Fruit fly (Drosophila melanogaster) ovary, adult (tissue): Measurements from ENCODE around the gene CG15515.
A peak's percentile ranks its signal among the peaks of the same experiment; 100 is the strongest.

ENCODE experiments used
- CG17801 ChIP-seq: fragments of 200-800 bp; optimal IDR thresholded peaks from 2 replicates; lab custom pipeline; 2019; ENCODE audit warnings: missing biosample characterization, mild to moderate bottlenecking, missing genetic modification characterization, moderate library complexity; ENCODE audit not compliant: partially characterized antibody

Gene CG15515

dm6 chr3R:29905164-29905563 is at the start of gene CG15515:
CG15515 (plus strand) TSS chr3R:29905464.
- no peak for TF ChIP-seq CG17801 (GFP tag; lab: Kevin White, UChicago)

- TF ChIP-seq CG17801 (GFP tag; lab: Kevin White, UChicago) = no peak
Measured at dm6 chr3R:29857228-29857627, 48.0 kb upstream of the CG15515 start, which contains the start of gene dgt1. dgt1 (minus strand) TSS chr3R:29857491.

dm6 chr3R:29858806-29859205 is 46.5 kb upstream of the CG15515 start, which contains the start of gene CG7824:
CG7824 (minus strand) TSS chr3R:29858936.
- no peak for TF ChIP-seq CG17801 (GFP tag; lab: Kevin White, UChicago)

dm6 chr3R:29859763-29860162 is 45.5 kb upstream of the CG15515 start:
- TF ChIP-seq CG17801 (GFP tag; lab: Kevin White, UChicago) = peak; percentile 27

dm6 chr3R:29861432-29862249 is 43.6 kb upstream of the CG15515 start, which contains the start of the genes CG15514 and RpS8:
CG15514 (minus strand) TSS chr3R:29861494.
RpS8 (plus strand) TSS chr3R:29861582.
- TF ChIP-seq CG17801 (GFP tag; lab: Kevin White, UChicago) = peak; percentile 74

- TF ChIP-seq CG17801 (GFP tag; lab: Kevin White, UChicago) = no peak
Measured at dm6 chr3R:29862795-29863194, 42.5 kb upstream of the CG15515 start.

- no peak for TF ChIP-seq CG17801 (GFP tag; lab: Kevin White, UChicago)
Measured at dm6 chr3R:29866706-29867105, 38.6 kb upstream of the CG15515 start.

- TF ChIP-seq CG17801 (GFP tag; lab: Kevin White, UChicago) = no peak
Measured at dm6 chr3R:29867470-29867869, 37.8 kb upstream of the CG15515 start.

- TF ChIP-seq CG17801 (GFP tag; lab: Kevin White, UChicago) = no peak
Measured at dm6 chr3R:29867895-29868294, 37.4 kb upstream of the CG15515 start.

- peak; percentile 16 for TF ChIP-seq CG17801 (GFP tag; lab: Kevin White, UChicago)
Measured at dm6 chr3R:29868676-29869349, 36.5 kb upstream of the CG15515 start, which contains the start of gene Zip99C. Zip99C (minus strand) TSS chr3R:29868895.

- TF ChIP-seq CG17801 (GFP tag; lab: Kevin White, UChicago) = no peak
Measured at dm6 chr3R:29869350-29869688, 35.9 kb upstream of the CG15515 start, which contains the start of gene CG34133. CG34133 (plus strand) TSS chr3R:29869365.

dm6 chr3R:29875830-29876229 is 29.4 kb upstream of the CG15515 start:
- TF ChIP-seq CG17801 (GFP tag; lab: Kevin White, UChicago) = peak; percentile 50

dm6 chr3R:29876232-29876631 is 29.0 kb upstream of the CG15515 start:
- no peak for TF ChIP-seq CG17801 (GFP tag; lab: Kevin White, UChicago)

dm6 chr3R:29876733-29877193 is 28.5 kb upstream of the CG15515 start, which contains the start of gene CG31038:
CG31038 (plus strand) TSS chr3R:29877059.
- TF ChIP-seq CG17801 (GFP tag; lab: Kevin White, UChicago) = peak; percentile 27

- TF ChIP-seq CG17801 (GFP tag; lab: Kevin White, UChicago) = no peak
Measured at dm6 chr3R:29880306-29880705, 25.0 kb upstream of the CG15515 start.
